Worm (Caenorhabditis elegans): Measurements from ENCODE around the gene pah-1.

Gene pah-1

DNA sequence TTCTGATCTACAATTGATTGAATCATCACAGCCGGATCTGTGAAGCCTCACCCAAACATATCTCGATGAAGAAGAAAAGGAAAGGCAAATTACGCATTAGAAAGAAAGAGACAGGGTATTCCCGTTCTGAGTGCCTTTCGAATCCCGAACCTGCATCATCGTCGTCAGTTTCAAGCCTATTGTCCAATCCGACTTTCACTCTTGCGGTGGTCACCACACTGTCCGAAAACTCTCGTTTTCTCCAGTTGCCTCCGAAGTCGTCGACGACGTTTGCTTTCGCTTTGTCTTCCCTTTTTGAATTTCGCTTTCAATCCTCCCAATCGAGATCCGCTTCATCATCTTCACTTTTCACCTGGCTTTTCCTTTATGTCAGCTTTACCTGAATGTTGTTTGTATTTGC is 17.7 kb downstream of the pah-1 start:
- TF ChIP-seq hlh-1 (tag; optimal IDR thresholded peaks at IDR 0.05) (no peak), M03D4.4 (tag; optimal IDR thresholded peaks at IDR 0.05) (no peak), pha-4 (tag; optimal IDR thresholded peaks at IDR 0.05) (no peak), zip-8 (tag; optimal IDR thresholded peaks at IDR 0.05) (no peak), nhr-76 (tag; optimal IDR thresholded peaks at IDR 0.05) (no peak), blmp-1 (tag; optimal IDR thresholded peaks at IDR 0.05) (peak; percentile 99), sem-2 (GFP tag; optimal IDR thresholded peaks at IDR 0.05) (no peak), ham-2 (GFP tag; optimal IDR thresholded peaks at IDR 0.05) (peak; percentile 80), nhr-28 (tag; optimal IDR thresholded peaks at IDR 0.05) (no peak), elt-1 (tag; optimal IDR thresholded peaks at IDR 0.05; ENCODE audit: borderline replicate concordance, insufficient read depth) (peak; percentile 58)

ce11 chrII:8748638-8749037 is 18.2 kb downstream of the pah-1 start:
- TF ChIP-seq blmp-1 (tag; optimal IDR thresholded peaks at IDR 0.05) (no peak), mls-2 (tag; optimal IDR thresholded peaks at IDR 0.05) (no peak), drap-1 (GFP tag; optimal IDR thresholded peaks at IDR 0.05) (no peak), mep-1 (tag; optimal IDR thresholded peaks at IDR 0.05) (no peak), ces-1 (GFP tag; optimal IDR thresholded peaks at IDR 0.05) (peak; percentile 58), ham-2 (GFP tag; optimal IDR thresholded peaks at IDR 0.05) (no peak), nhr-2 (tag; optimal IDR thresholded peaks at IDR 0.05) (no peak), sem-2 (GFP tag; optimal IDR thresholded peaks at IDR 0.05) (no peak), unc-62 (GFP tag; optimal IDR thresholded peaks at IDR 0.05) (no peak), nhr-76 (tag; optimal IDR thresholded peaks at IDR 0.05) (no peak), cnd-1 (tag; optimal IDR thresholded peaks at IDR 0.05) (peak; percentile 69), elt-3 (tag; optimal IDR thresholded peaks at IDR 0.05) (no peak), zip-8 (tag; optimal IDR thresholded peaks at IDR 0.05) (no peak), ceh-43 (GFP tag; optimal IDR thresholded peaks at IDR 0.05) (no peak), flh-1 (GFP tag; optimal IDR thresholded peaks at IDR 0.05) (no peak), pha-4 (tag; optimal IDR thresholded peaks at IDR 0.05) (no peak)

DNA sequence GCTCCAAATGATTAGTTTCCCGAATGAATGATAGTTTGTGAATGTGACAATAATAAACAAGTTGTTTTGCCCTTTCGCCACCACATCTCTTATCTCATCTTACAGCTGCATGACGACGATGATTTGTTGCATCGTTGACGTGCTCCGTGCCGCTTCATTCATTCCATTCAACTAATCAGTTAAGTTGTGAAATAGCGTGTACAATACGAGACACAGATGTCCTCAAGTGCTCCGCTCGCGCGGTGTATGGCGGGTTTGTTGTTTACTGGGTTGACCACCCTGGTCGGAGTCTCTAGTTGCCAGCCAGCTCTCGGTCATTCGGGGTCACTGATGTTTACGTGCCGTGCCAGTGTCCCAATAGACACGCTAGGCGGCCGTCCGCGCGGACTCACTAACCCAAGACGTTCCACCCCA is 18.9 kb downstream of the pah-1 start:
- TF ChIP-seq cnd-1 (tag; optimal IDR thresholded peaks at IDR 0.05) (peak; percentile 63), nhr-237 (tag; optimal IDR thresholded peaks at IDR 0.05) (no peak), mls-2 (tag; optimal IDR thresholded peaks at IDR 0.05) (peak; percentile 68), mep-1 (tag; optimal IDR thresholded peaks at IDR 0.05) (peak; percentile 8), M03D4.4 (tag; optimal IDR thresholded peaks at IDR 0.05) (peak; percentile 40), sptf-1 (tag; optimal IDR thresholded peaks at IDR 0.05) (no peak), elt-3 (tag; optimal IDR thresholded peaks at IDR 0.05) (no peak), ces-1 (GFP tag; optimal IDR thresholded peaks at IDR 0.05) (peak; percentile 30), drap-1 (GFP tag; optimal IDR thresholded peaks at IDR 0.05) (peak; percentile 55), snpc-4 (tag; optimal IDR thresholded peaks at IDR 0.05) (no peak), hlh-1 (tag; optimal IDR thresholded peaks at IDR 0.05) (no peak), nhr-12 (tag; optimal IDR thresholded peaks at IDR 0.05) (no peak), tbx-8 (GFP tag; optimal IDR thresholded peaks at IDR 0.05) (no peak), ceh-83 (GFP tag; optimal IDR thresholded peaks at IDR 0.05) (no peak), ceh-43 (GFP tag; optimal IDR thresholded peaks at IDR 0.05) (peak; percentile 29), blmp-1 (tag; optimal IDR thresholded peaks at IDR 0.05) (no peak), ztf-11 (tag; optimal IDR thresholded peaks at IDR 0.05) (no peak), elt-1 (tag; optimal IDR thresholded peaks at IDR 0.05; ENCODE audit: borderline replicate concordance, insufficient read depth) (no peak), nhr-2 (tag; optimal IDR thresholded peaks at IDR 0.05) (peak; percentile 7), pha-4 (tag; optimal IDR thresholded peaks at IDR 0.05) (peak; percentile 69), mab-5 (tag; optimal IDR thresholded peaks at IDR 0.05) (peak; percentile 32), lin-32 (GFP tag; optimal IDR thresholded peaks at IDR 0.05) (no peak), ceh-39 (tag; optimal IDR thresholded peaks at IDR 0.05) (no peak), bed-3 (GFP tag; optimal IDR thresholded peaks at IDR 0.05) (no peak), unc-39 (tag; optimal IDR thresholded peaks at IDR 0.05) (no peak), nhr-28 (tag; optimal IDR thresholded peaks at IDR 0.05) (no peak), nhr-76 (tag; optimal IDR thresholded peaks at IDR 0.05) (no peak), ham-2 (GFP tag; optimal IDR thresholded peaks at IDR 0.05) (no peak), flh-1 (GFP tag; optimal IDR thresholded peaks at IDR 0.05) (no peak), unc-120 (tag; optimal IDR thresholded peaks at IDR 0.05; ENCODE audit: poor library complexity, severe bottlenecking) (peak; percentile 24), lin-13 (tag; optimal IDR thresholded peaks at IDR 0.05) (no peak), unc-62 (GFP tag; optimal IDR thresholded peaks at IDR 0.05) (peak; percentile 65), zip-8 (tag; optimal IDR thresholded peaks at IDR 0.05) (no peak), sem-2 (GFP tag; optimal IDR thresholded peaks at IDR 0.05) (no peak), lsy-2 (tag; optimal IDR thresholded peaks at IDR 0.05) (no peak)
